Fruit fly (Drosophila melanogaster) whole organism, pupa: ENCODE measurements around the gene CG14535.
A peak's percentile ranks its signal among the peaks of the same experiment; 100 is the strongest.

Experiments used
- CG10348 ChIP-seq: fragments of 200-800 bp; sonication (Bioruptor generic); IDR thresholded peaks from 2 replicates; pipeline ENCODE4 v1.3.6; 2022; ENCODE audit warnings: missing biosample characterization, missing genetic modification characterization
- CG12605 ChIP-seq: fragments of 200-800 bp; sonication (Bioruptor generic); IDR thresholded peaks from 2 replicates; pipeline ENCODE4 v1.3.6; 2022; ENCODE audit warnings: missing biosample characterization, missing genetic modification characterization
- CG13204 ChIP-seq: fragments of 200-800 bp; sonication (Bioruptor generic); optimal IDR thresholded peaks from 2 replicates; lab custom pipeline; 2018; ENCODE audit warnings: missing biosample characterization, mild to moderate bottlenecking, missing genetic modification characterization, moderate library complexity
- CG14655 ChIP-seq: fragments of 200-800 bp; sonication (Bioruptor generic); optimal IDR thresholded peaks from 3 replicates; lab custom pipeline; 2017; ENCODE audit warnings: mild to moderate bottlenecking, missing biosample characterization, missing genetic modification reagents, missing genetic modification characterization
- CG15710 ChIP-seq: fragments of 200-800 bp; sonication (Bioruptor generic); optimal IDR thresholded peaks from 2 replicates; lab custom pipeline; 2018; ENCODE audit warnings: missing biosample characterization, mild to moderate bottlenecking, missing genetic modification characterization, moderate library complexity
- CG17806 ChIP-seq: fragments of 200-800 bp; sonication (Bioruptor generic); optimal IDR thresholded peaks from 2 replicates; lab custom pipeline; 2018; ENCODE audit warnings: missing biosample characterization, mild to moderate bottlenecking, missing genetic modification characterization, moderate library complexity
- CG32121 ChIP-seq: fragments of 200-800 bp; sonication (Bioruptor generic); IDR thresholded peaks from 2 replicates; pipeline ENCODE4 v1.3.6; 2022; ENCODE audit warnings: missing biosample characterization, missing genetic modification characterization
- CG34367 ChIP-seq: fragments of 200-800 bp; sonication (Bioruptor generic); optimal IDR thresholded peaks from 2 replicates; lab custom pipeline; 2018; ENCODE audit warnings: missing biosample characterization, mild to moderate bottlenecking, missing genetic modification characterization
- CG4496 ChIP-seq: fragments of 200-800 bp; sonication (Bioruptor generic); IDR thresholded peaks from 3 replicates; pipeline ENCODE4 v1.3.6; 2022; ENCODE audit warnings: missing biosample characterization, missing genetic modification characterization
- CG8159 ChIP-seq: fragments of 200-800 bp; sonication (Bioruptor generic); optimal IDR thresholded peaks from 3 replicates; lab custom pipeline; 2018; ENCODE audit warnings: missing biosample characterization, mild to moderate bottlenecking, missing genetic modification characterization, moderate library complexity
- CG8301 ChIP-seq: fragments of 200-800 bp; sonication (Bioruptor generic); optimal IDR thresholded peaks from 2 replicates; lab custom pipeline; 2018; ENCODE audit warnings: missing biosample characterization, mild to moderate bottlenecking, missing genetic modification characterization
- CG9948 ChIP-seq: fragments of 200-800 bp; sonication (Bioruptor generic); optimal IDR thresholded peaks from 2 replicates; lab custom pipeline; 2018; ENCODE audit warnings: missing biosample characterization, mild to moderate bottlenecking, missing genetic modification characterization, moderate library complexity
- D1 ChIP-seq: fragments of 200-800 bp; sonication (Bioruptor generic); optimal IDR thresholded peaks from 2 replicates; lab custom pipeline; 2018; ENCODE audit warnings: missing biosample characterization, mild to moderate bottlenecking, missing genetic modification characterization, moderate library complexity
- EcR ChIP-seq: fragments of 200-800 bp; sonication (Bioruptor generic); optimal IDR thresholded peaks from 3 replicates; lab custom pipeline; 2019; ENCODE audit warnings: missing biosample characterization, missing genetic modification characterization, mild to moderate bottlenecking, moderate library complexity, missing genetic modification reagents
- Ets98B ChIP-seq: fragments of 200-800 bp; sonication (Bioruptor generic); IDR thresholded peaks from 2 replicates; pipeline ENCODE4 v1.3.6; 2022; ENCODE audit warnings: missing biosample characterization, missing genetic modification characterization
- Pif1A ChIP-seq: fragments of 200-800 bp; sonication (Bioruptor generic); optimal IDR thresholded peaks from 3 replicates; lab custom pipeline; 2016; ENCODE audit warnings: missing biosample characterization, missing genetic modification characterization
- Pif1B ChIP-seq: fragments of 200-800 bp; sonication (Bioruptor generic); optimal IDR thresholded peaks from 3 replicates; lab custom pipeline; 2016; ENCODE audit warnings: missing biosample characterization, missing genetic modification characterization
- Snoo ChIP-seq: fragments of 200-800 bp; sonication (Bioruptor generic); optimal IDR thresholded peaks from 3 replicates; lab custom pipeline; 2017; ENCODE audit warnings: missing biosample characterization, mild to moderate bottlenecking, missing genetic modification characterization, inconsistent platforms
- fd96Ca ChIP-seq: fragments of 200-800 bp; sonication (Bioruptor generic); IDR thresholded peaks from 3 replicates; pipeline ENCODE4 v1.3.6; 2022; ENCODE audit warnings: missing biosample characterization, missing genetic modification characterization
- gl ChIP-seq: fragments of 200-800 bp; sonication (Bioruptor generic); optimal IDR thresholded peaks from 2 replicates; lab custom pipeline; 2018; ENCODE audit warnings: missing biosample characterization, mild to moderate bottlenecking, missing genetic modification characterization
- rn ChIP-seq: fragments of 200-800 bp; sonication (Bioruptor generic); IDR thresholded peaks from 2 replicates; pipeline ENCODE4 v1.3.6; 2022; ENCODE audit warnings: missing biosample characterization, missing genetic modification characterization

CG14535 gene

DNA sequence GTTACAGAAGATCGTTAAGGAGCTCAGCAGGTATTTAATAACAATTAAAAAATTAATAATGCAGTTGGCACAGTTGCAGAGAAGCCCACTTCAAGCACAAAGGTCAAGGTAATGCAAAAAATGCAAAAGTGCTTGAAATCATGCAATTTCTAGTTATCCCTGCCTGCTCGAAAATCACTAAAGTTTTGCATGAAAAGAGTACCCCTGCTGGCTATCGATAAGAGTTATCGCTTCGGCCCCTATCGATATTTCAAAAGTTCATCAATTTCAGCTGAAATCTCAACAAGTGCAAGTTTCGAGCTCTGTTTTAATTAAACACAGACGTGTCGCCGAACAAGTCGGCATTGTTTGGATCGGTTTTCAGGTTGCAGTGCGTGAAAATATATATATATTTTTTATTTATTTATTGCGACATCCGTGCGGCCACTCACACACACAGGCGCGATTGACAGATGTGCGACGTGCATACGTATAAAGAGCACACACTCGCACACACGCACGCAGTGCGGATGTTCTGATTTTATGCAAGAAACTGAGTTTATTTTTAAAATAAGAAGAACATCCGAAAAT lies 33.9 kb downstream of the CG14535 start:
- TF ChIP-seq CG8301 (tag; lab: Kevin White, UChicago) (no peak), CG32121 (GFP tag; lab: Robert Waterston, UW) (peak; percentile 33; the same call in 1 of the 2 replicates), CG13204 (no peak), CG12605 (GFP tag; lab: Robert Waterston, UW) (peak; percentile 29), Pif1B (GFP tag; lab: Kevin White, UChicago) (peak; percentile 66), Snoo (tag; lab: Kevin White, UChicago) (peak; percentile 37), rn (GFP tag; lab: Robert Waterston, UW) (no peak), Pif1A (GFP tag; lab: Kevin White, UChicago) (no peak), CG10348 (GFP tag; lab: Robert Waterston, UW) (no peak), gl (tag; lab: Kevin White, UChicago) (no peak), CG14655 (GFP tag; lab: Kevin White, UChicago) (no peak), fd96Ca (peak; percentile 70), CG9948 (no peak), EcR (peak; percentile 60), CG15710 (tag; lab: Kevin White, UChicago) (peak; percentile 2), CG4496 (GFP tag; lab: Robert Waterston, UW) (peak; percentile 58; the same call in 2 of the 3 replicates), CG8159 (tag; lab: Kevin White, UChicago) (peak; percentile 7), Ets98B (GFP tag; lab: Robert Waterston, UW) (no peak), CG17806 (tag; lab: Kevin White, UChicago) (no peak), D1 (peak; percentile 39), CG34367 (peak; percentile 17)

DNA sequence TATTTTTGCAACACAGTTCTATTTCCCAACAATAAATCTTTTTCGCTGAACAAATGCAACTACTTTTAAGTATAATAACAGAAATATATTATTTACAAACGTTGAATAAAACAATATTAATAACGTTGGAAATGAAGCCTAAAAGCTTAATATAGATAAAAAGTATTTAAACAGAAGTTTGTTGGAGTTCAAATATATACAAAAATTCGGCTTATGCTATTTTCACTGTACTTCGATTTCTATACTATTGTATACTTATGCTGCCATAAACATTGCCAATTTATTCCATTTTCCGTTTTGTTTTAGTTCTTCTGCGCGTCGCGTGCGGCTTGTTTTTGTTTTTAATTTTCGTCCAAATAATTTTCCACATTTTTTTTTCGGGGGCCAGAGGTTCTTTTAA lies 34.4 kb downstream of the CG14535 start, which contains the start of gene CG7115:
CG7115 (plus strand) TSS at position 301 of the 400 bp plus-strand sequence.
- TF ChIP-seq CG17806 (tag; lab: Kevin White, UChicago) (no peak), D1 (no peak), Snoo (tag; lab: Kevin White, UChicago) (no peak), CG4496 (GFP tag; lab: Robert Waterston, UW) (no peak), rn (GFP tag; lab: Robert Waterston, UW) (no peak), CG12605 (GFP tag; lab: Robert Waterston, UW) (no peak), fd96Ca (no peak), CG34367 (no peak), CG9948 (no peak), CG8301 (tag; lab: Kevin White, UChicago) (no peak), EcR (no peak), CG13204 (no peak)

DNA sequence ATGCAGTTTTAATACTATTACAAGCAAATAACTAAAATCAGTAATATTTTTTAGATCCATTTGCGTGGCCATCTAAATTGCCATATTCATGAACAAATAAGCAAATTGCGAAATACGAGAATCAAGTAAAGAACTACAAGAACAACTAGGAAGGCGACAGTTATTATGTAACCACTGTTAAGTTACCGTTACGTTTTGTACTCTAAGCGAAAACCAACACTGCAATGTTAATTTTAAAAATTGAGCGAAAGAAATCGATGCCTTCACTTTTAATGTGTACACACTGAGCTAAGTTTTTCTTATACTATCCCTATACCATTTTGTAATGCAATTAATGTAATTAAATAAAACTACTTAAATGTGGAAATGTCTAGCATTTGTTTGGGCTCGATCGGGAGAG lies 34.9 kb downstream of the CG14535 start:
- TF ChIP-seq CG12605 (GFP tag; lab: Robert Waterston, UW) (no peak), CG9948 (no peak), CG15710 (tag; lab: Kevin White, UChicago) (no peak), CG34367 (no peak)

DNA sequence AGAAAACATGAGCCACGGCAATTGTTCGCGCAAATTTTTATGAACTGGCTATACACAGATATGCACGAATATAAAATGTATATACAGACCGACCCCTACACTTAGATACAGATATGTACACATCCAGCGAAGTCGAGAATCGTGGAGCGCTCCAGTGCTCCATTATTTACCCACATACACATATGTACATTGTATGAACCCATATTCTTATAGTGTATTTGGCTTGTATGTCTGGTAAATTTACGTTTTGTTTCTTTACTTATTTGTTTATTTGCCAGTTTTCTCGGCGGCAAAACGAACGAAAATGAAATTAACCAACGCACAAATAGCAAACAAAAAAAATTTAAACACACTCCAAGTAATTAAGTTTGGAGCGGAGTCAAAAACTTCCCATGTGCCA lies 41.9 kb downstream of the CG14535 start:
- TF ChIP-seq CG9948 (no peak), Pif1A (GFP tag; lab: Kevin White, UChicago) (no peak), Ets98B (GFP tag; lab: Robert Waterston, UW) (no peak; the same call in 1 of the 2 replicates), Pif1B (GFP tag; lab: Kevin White, UChicago) (no peak), Snoo (tag; lab: Kevin White, UChicago) (no peak), CG13204 (no peak), rn (GFP tag; lab: Robert Waterston, UW) (no peak), CG8301 (tag; lab: Kevin White, UChicago) (no peak), CG15710 (tag; lab: Kevin White, UChicago) (no peak), CG14655 (GFP tag; lab: Kevin White, UChicago) (no peak), EcR (peak; percentile 47), CG8159 (tag; lab: Kevin White, UChicago) (no peak), CG34367 (no peak), gl (tag; lab: Kevin White, UChicago) (no peak), fd96Ca (0 out of 3 replicates have a peak, but pooled peaks have one; percentile 14), CG10348 (GFP tag; lab: Robert Waterston, UW) (no peak), CG32121 (GFP tag; lab: Robert Waterston, UW) (0 out of 2 replicates have a peak, but pooled peaks have one; percentile 11), D1 (no peak), CG12605 (GFP tag; lab: Robert Waterston, UW) (no peak), CG17806 (tag; lab: Kevin White, UChicago) (no peak)

DNA sequence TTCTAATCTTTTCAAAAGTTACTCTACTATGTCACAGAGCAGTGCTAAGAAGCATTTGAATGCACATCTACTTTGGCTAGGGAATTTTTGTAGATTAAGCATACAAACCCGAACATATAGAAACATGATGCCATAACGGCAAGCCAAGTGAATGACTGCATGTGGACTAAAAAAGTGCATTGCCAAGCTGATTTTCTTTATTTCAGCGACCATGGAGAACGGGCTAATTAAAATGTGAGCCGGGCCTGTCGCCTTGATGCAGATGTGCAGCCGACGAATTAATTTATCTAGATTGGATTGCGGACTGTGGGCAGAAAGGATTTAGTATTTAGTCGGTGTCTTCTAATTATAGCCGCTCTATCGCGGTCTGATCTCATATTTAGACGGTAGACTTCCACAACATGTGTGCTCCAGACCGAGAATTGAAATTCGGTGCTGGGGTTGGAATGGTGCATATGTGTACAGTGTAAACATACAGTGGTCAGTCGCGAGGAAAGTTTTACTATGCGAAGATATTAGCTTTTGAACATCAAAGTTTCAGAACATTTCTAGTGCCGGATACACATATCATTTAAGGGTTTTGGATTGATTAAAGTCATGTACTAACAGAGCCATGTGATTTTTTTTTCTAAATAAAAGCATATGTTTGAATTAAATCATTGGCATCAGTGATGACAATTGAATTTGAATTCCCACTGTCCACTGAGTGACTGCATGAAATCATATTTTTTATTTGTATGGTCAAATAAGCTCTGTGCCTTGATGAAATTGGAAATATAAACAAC lies 42.5 kb downstream of the CG14535 start:
- peak; percentile 7 for TF ChIP-seq CG14655 (GFP tag; lab: Kevin White, UChicago)
- TF ChIP-seq CG34367, result no peak
- peak; percentile 3 for TF ChIP-seq CG8301 (tag; lab: Kevin White, UChicago)
- no peak for TF ChIP-seq gl (tag; lab: Kevin White, UChicago)
